Fruit fly (Drosophila melanogaster) whole organism, prepupa: Measurements from ENCODE around the gene CG17211.

ENCODE experiments used
- CG10669 ChIP-seq: fragments of 200-800 bp; sonication (Bioruptor generic); optimal IDR thresholded peaks from 3 replicates; lab custom pipeline; 2018; ENCODE audit warnings: missing biosample characterization, mild to moderate bottlenecking, missing genetic modification characterization, moderate library complexity
- CG11294 ChIP-seq: fragments of 200-800 bp; sonication (Bioruptor generic); IDR thresholded peaks from 2 replicates; pipeline ENCODE4 v1.3.6; 2022; ENCODE audit warnings: missing biosample characterization, missing genetic modification characterization
- CG11762 ChIP-seq: fragments of 200-800 bp; sonication (Bioruptor generic); optimal IDR thresholded peaks from 3 replicates; lab custom pipeline; 2016; ENCODE audit warnings: missing biosample characterization, missing genetic modification characterization; ENCODE audit not compliant: insufficient read depth
- CG1621 ChIP-seq: fragments of 200-800 bp; sonication (Bioruptor generic); optimal IDR thresholded peaks from 3 replicates; lab custom pipeline; 2018; ENCODE audit warnings: missing biosample characterization, mild to moderate bottlenecking, missing genetic modification characterization
- CG16779 ChIP-seq: fragments of 200-800 bp; sonication (Bioruptor generic); optimal IDR thresholded peaks from 3 replicates; lab custom pipeline; 2017; ENCODE audit warnings: missing biosample characterization, mild to moderate bottlenecking, missing genetic modification characterization
- CG3032 ChIP-seq: fragments of 200-800 bp; optimal IDR thresholded peaks from 2 replicates; lab custom pipeline; 2019; ENCODE audit warnings: missing biosample characterization, mild to moderate bottlenecking, missing genetic modification characterization, moderate library complexity
- CG31627 ChIP-seq: fragments of 200-800 bp; sonication (Bioruptor generic); optimal IDR thresholded peaks from 3 replicates; lab custom pipeline; 2016; ENCODE audit warnings: missing biosample characterization, missing genetic modification characterization
- CG32006 ChIP-seq: fragments of 200-800 bp; sonication (Bioruptor generic); optimal IDR thresholded peaks from 3 replicates; lab custom pipeline; 2017; ENCODE audit warnings: missing biosample characterization, mild to moderate bottlenecking, missing genetic modification characterization
- CG6163 ChIP-seq: fragments of 200-800 bp; sonication (Bioruptor generic); IDR thresholded peaks from 3 replicates; pipeline ENCODE4 v1.3.6; 2022; ENCODE audit warnings: missing biosample characterization, missing genetic modification characterization
- CG6276 ChIP-seq: fragments of 200-800 bp; sonication (Bioruptor generic); optimal IDR thresholded peaks from 2 replicates; lab custom pipeline; 2017; ENCODE audit warnings: missing biosample characterization, mild to moderate bottlenecking, missing genetic modification characterization
- CG6792 ChIP-seq: fragments of 200-800 bp; sonication (Bioruptor generic); optimal IDR thresholded peaks from 3 replicates; lab custom pipeline; 2016; ENCODE audit warnings: missing biosample characterization, missing genetic modification characterization
- CG6854 ChIP-seq: fragments of 200-800 bp; sonication (Bioruptor generic); optimal IDR thresholded peaks from 2 replicates; lab custom pipeline; 2017; ENCODE audit warnings: missing biosample characterization, mild to moderate bottlenecking, missing genetic modification characterization
- CG7368 ChIP-seq: fragments of 200-800 bp; sonication (Bioruptor generic); optimal IDR thresholded peaks from 3 replicates; lab custom pipeline; 2016; ENCODE audit warnings: missing biosample characterization, missing genetic modification characterization
- CG8119 ChIP-seq: fragments of 200-800 bp; sonication (Bioruptor generic); IDR thresholded peaks from 3 replicates; pipeline ENCODE4 v1.3.6; 2022; ENCODE audit warnings: missing biosample characterization, missing genetic modification characterization
- CG8632 ChIP-seq: fragments of 200-800 bp; sonication (Bioruptor generic); optimal IDR thresholded peaks from 3 replicates; lab custom pipeline; 2016; ENCODE audit warnings: missing biosample characterization, missing genetic modification characterization
- CG9139 ChIP-seq: fragments of 200-800 bp; sonication (Bioruptor generic); optimal IDR thresholded peaks from 3 replicates; lab custom pipeline; 2017; ENCODE audit warnings: missing biosample characterization, mild to moderate bottlenecking, missing genetic modification characterization
- Eip75B ChIP-seq: fragments of 200-800 bp; sonication (Bioruptor generic); optimal IDR thresholded peaks from 3 replicates; lab custom pipeline; 2016; ENCODE audit warnings: missing biosample characterization, missing genetic modification characterization
- Ets21C ChIP-seq: fragments of 200-800 bp; sonication (Bioruptor generic); optimal IDR thresholded peaks from 3 replicates; lab custom pipeline; 2016; ENCODE audit warnings: missing biosample characterization, missing genetic modification characterization
- Gug ChIP-seq: fragments of 200-800 bp; sonication (Bioruptor generic); IDR thresholded peaks from 2 replicates; pipeline ENCODE4 v1.3.6; 2022; ENCODE audit warnings: missing biosample characterization, missing genetic modification characterization
- Hr38 ChIP-seq: sonication (Bioruptor generic); optimal IDR thresholded peaks from 2 replicates; lab custom pipeline; 2016; ENCODE audit warnings: missing biosample characterization, missing genetic modification characterization
- Hr39 ChIP-seq: fragments of 200-800 bp; sonication (Bioruptor generic); optimal IDR thresholded peaks from 2 replicates; lab custom pipeline; 2016; ENCODE audit warnings: missing biosample characterization, missing genetic modification characterization
- Hr4 ChIP-seq: fragments of 200-800 bp; sonication (Bioruptor generic); optimal IDR thresholded peaks from 3 replicates; lab custom pipeline; 2016; ENCODE audit warnings: missing biosample characterization, missing genetic modification characterization
- Met ChIP-seq: fragments of 200-800 bp; sonication (Bioruptor generic); optimal IDR thresholded peaks from 3 replicates; lab custom pipeline; 2016; ENCODE audit warnings: missing biosample characterization, missing genetic modification characterization
- OdsH ChIP-seq: fragments of 200-800 bp; sonication (Bioruptor generic); optimal IDR thresholded peaks from 3 replicates; lab custom pipeline; 2016; ENCODE audit warnings: missing biosample characterization, missing genetic modification characterization
- Smox ChIP-seq: fragments of 200-800 bp; sonication (Bioruptor generic); optimal IDR thresholded peaks from 3 replicates; lab custom pipeline; 2016; ENCODE audit warnings: missing biosample characterization, missing genetic modification characterization
- Sox102F ChIP-seq: fragments of 200-800 bp; sonication (Bioruptor generic); optimal IDR thresholded peaks from 2 replicates; lab custom pipeline; 2016; ENCODE audit warnings: missing biosample characterization, mild to moderate bottlenecking, missing genetic modification characterization
- Sox14 ChIP-seq: fragments of 200-800 bp; sonication (Bioruptor generic); optimal IDR thresholded peaks from 3 replicates; lab custom pipeline; 2016; ENCODE audit warnings: missing biosample characterization, missing genetic modification characterization
- Sox15 ChIP-seq: fragments of 200-800 bp; sonication (Bioruptor generic); optimal IDR thresholded peaks from 3 replicates; lab custom pipeline; 2016; ENCODE audit warnings: missing biosample characterization, missing genetic modification characterization
- achi ChIP-seq: fragments of 200-800 bp; sonication (Bioruptor generic); optimal IDR thresholded peaks from 3 replicates; lab custom pipeline; 2016; ENCODE audit warnings: missing biosample characterization, missing genetic modification characterization
- acj6 ChIP-seq: fragments of 200-800 bp; sonication (Bioruptor generic); optimal IDR thresholded peaks from 3 replicates; lab custom pipeline; 2016; ENCODE audit warnings: missing biosample characterization, missing genetic modification characterization
- cyc ChIP-seq: fragments of 200-800 bp; sonication (Bioruptor generic); optimal IDR thresholded peaks from 3 replicates; lab custom pipeline; 2016; ENCODE audit warnings: missing biosample characterization, missing genetic modification characterization
- dac ChIP-seq: fragments of 200-800 bp; sonication (Bioruptor generic); optimal IDR thresholded peaks from 2 replicates; lab custom pipeline; 2017; ENCODE audit warnings: missing biosample characterization, mild to moderate bottlenecking, missing genetic modification characterization
- dsx ChIP-seq: fragments of 200-800 bp; optimal IDR thresholded peaks from 3 replicates; lab custom pipeline; 2019; ENCODE audit warnings: missing biosample characterization, mild to moderate bottlenecking, missing genetic modification characterization, moderate library complexity; ENCODE audit not compliant: poor library complexity, severe bottlenecking
- eg ChIP-seq: fragments of 200-800 bp; sonication (Bioruptor generic); IDR thresholded peaks from 3 replicates; pipeline ENCODE4 v1.3.6; 2022; ENCODE audit warnings: missing biosample characterization, missing genetic modification characterization
- esn ChIP-seq: fragments of 200-800 bp; sonication (Bioruptor generic); optimal IDR thresholded peaks from 2 replicates; lab custom pipeline; 2016; ENCODE audit warnings: missing biosample characterization, mild to moderate bottlenecking, missing genetic modification characterization, moderate library complexity
- fd59A ChIP-seq: fragments of 200-800 bp; sonication (Bioruptor generic); optimal IDR thresholded peaks from 2 replicates; lab custom pipeline; 2017; ENCODE audit warnings: missing biosample characterization, mild to moderate bottlenecking, missing genetic modification characterization, missing genetic modification reagents
- fd85E ChIP-seq: fragments of 200-800 bp; sonication (Bioruptor generic); optimal IDR thresholded peaks from 3 replicates; lab custom pipeline; 2016; ENCODE audit warnings: missing biosample characterization, missing genetic modification characterization
- lz ChIP-seq: fragments of 200-800 bp; sonication (Bioruptor generic); optimal IDR thresholded peaks from 3 replicates; lab custom pipeline; 2016; ENCODE audit warnings: missing biosample characterization, missing genetic modification characterization
- net ChIP-seq: fragments of 200-800 bp; sonication (Bioruptor generic); optimal IDR thresholded peaks from 3 replicates; lab custom pipeline; 2016; ENCODE audit warnings: missing biosample characterization, missing genetic modification characterization
- pdm3 ChIP-seq: fragments of 200-800 bp; sonication (Bioruptor generic); optimal IDR thresholded peaks from 3 replicates; lab custom pipeline; 2016; ENCODE audit warnings: missing biosample characterization, missing genetic modification characterization
- salr ChIP-seq, 2 experiments: fragments of 200-800 bp; sonication (Bioruptor generic); optimal IDR thresholded peaks; 3 replicates each; lab custom pipeline; 2016 to 2018; ENCODE audit warnings: missing biosample characterization in 2 of 2, missing genetic modification characterization in 2 of 2, mild to moderate bottlenecking in 1 of 2
- spab ChIP-seq: fragments of 200-800 bp; sonication (Bioruptor generic); optimal IDR thresholded peaks from 2 replicates; lab custom pipeline; 2017; ENCODE audit warnings: missing biosample characterization, mild to moderate bottlenecking, missing genetic modification characterization, missing genetic modification reagents
- ss ChIP-seq, 2 experiments: fragments of 200-800 bp; sonication (Bioruptor generic); optimal IDR thresholded peaks; 2 replicates in 1 of 2; 3 replicates in 1 of 2; lab custom pipeline; 2017 to 2018; ENCODE audit warnings: mild to moderate bottlenecking in 2 of 2, missing biosample characterization in 2 of 2, missing genetic modification characterization in 2 of 2, moderate library complexity in 1 of 2
- svp ChIP-seq: fragments of 200-800 bp; sonication (Bioruptor generic); peaks from one replicate; lab custom pipeline; 2016; ENCODE audit warnings: missing biosample characterization, missing genetic modification characterization
- topi ChIP-seq: fragments of 200-800 bp; sonication (Bioruptor generic); optimal IDR thresholded peaks from 3 replicates; lab custom pipeline; 2016; ENCODE audit warnings: missing biosample characterization, missing genetic modification characterization
- vri ChIP-seq: fragments of 200-800 bp; sonication (Bioruptor generic); optimal IDR thresholded peaks from 3 replicates; lab custom pipeline; 2016; ENCODE audit warnings: missing biosample characterization, mild to moderate bottlenecking, missing genetic modification characterization

Gene CG17211

DNA sequence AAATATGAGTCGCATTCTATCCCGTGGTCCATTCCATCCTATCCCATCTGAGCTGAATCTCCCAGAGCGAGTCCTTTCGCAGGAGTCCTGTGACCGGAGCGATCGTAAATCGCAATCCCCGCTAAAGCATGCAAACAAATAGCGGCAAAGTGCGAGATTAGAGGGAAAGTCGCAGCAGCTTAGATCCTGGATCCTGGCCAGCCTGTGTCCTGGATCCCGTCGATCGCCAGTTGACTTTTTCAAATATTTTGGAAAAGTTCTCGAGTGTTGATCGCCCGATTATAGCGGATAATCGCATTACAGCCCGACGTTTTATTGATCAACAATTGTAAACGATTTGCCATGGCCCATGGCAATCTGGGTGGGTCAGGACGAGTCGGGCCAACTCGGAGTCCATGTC, 25.0 kb upstream of the CG17211 start:
- TF ChIP-seq CG10669 (no peak), CG32006 (no peak), topi (GFP tag; lab: Kevin White, UChicago) (no peak), CG6163 (GFP tag; lab: Robert Waterston, UW) (no peak), ss (GFP tag; optimal IDR thresholded peaks at IDR 0.05; lab: Kevin White, UChicago) (no peak), eg (no peak), Sox102F (no peak), CG16779 (tag; lab: Kevin White, UChicago) (no peak), svp (GFP tag; lab: Kevin White, UChicago) (no peak), CG8119 (GFP tag; lab: Robert Waterston, UW) (no peak), Ets21C (GFP tag; lab: Kevin White, UChicago) (no peak), Hr39 (GFP tag; lab: Kevin White, UChicago) (no peak), CG6854 (GFP tag; lab: Kevin White, UChicago) (no peak), dsx (GFP tag; lab: Kevin White, UChicago) (no peak), achi (GFP tag; lab: Kevin White, UChicago) (no peak), Met (GFP tag; lab: Kevin White, UChicago) (no peak), dac (GFP tag; lab: Kevin White, UChicago) (no peak), CG31627 (no peak), CG6792 (GFP tag; lab: Kevin White, UChicago) (no peak), Gug (GFP tag; lab: Robert Waterston, UW) (no peak)
- TF ChIP-seq, all 60 proteins: peak for 0

DNA sequence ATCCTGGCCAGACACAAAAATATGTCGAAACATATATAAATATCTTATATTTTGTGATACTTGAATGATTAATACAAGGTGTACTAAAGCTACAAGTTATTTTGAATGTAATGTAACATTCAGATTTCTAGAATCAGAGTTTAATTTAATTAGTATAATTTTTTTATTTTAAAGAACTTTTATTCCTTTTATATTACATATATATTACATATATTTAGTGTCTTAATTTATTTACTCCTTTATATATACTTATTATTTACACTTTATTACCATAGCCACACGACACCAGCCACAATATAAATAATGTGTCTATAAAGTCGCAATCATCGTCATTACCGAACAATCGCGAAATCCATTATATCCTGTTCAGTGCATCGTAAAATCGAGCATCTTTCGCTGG, 22.6 kb upstream of the CG17211 start, which contains the start of gene Pex19:
Pex19 (plus strand) TSS at position 301 of the 400 bp plus-strand sequence.
- TF ChIP-seq CG6276 (GFP tag; lab: Kevin White, UChicago) (no peak), OdsH (GFP tag; lab: Kevin White, UChicago) (no peak), CG8632 (GFP tag; lab: Kevin White, UChicago) (no peak), dac (GFP tag; lab: Kevin White, UChicago) (no peak), vri (GFP tag; lab: Kevin White, UChicago) (no peak), acj6 (GFP tag; lab: Kevin White, UChicago) (no peak), fd59A (no peak), esn (GFP tag; lab: Kevin White, UChicago) (no peak), Hr38 (no peak), fd85E (no peak), cyc (GFP tag; lab: Kevin White, UChicago) (no peak), dsx (GFP tag; lab: Kevin White, UChicago) (no peak), Sox14 (GFP tag; lab: Kevin White, UChicago) (no peak), lz (GFP tag; lab: Kevin White, UChicago) (no peak), CG6792 (GFP tag; lab: Kevin White, UChicago) (no peak), pdm3 (GFP tag; lab: Kevin White, UChicago) (no peak), Met (GFP tag; lab: Kevin White, UChicago) (no peak)

DNA sequence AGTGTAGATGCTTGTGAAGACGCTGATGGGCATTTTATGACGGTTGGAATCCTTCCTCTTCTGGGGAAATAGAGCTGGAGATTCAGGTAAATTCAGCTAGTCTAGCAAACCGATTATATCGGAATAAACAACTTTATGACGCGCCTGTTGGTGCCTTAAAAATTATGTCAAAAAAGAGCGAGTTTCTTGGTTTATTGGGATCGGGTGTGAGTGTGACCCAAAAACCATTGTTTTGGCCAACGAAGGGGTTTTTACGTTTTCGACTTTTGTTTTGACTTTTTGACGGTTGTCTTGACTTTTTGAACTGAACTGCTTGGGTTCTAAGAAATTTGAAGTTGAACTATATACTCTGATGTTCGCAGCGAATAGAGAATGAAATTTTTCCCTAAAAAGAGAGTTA, 22.1 kb upstream of the CG17211 start:
- no peak for TF ChIP-seq CG6854 (GFP tag; lab: Kevin White, UChicago)
- no peak for TF ChIP-seq CG11762 (GFP tag; lab: Kevin White, UChicago)
- no peak for TF ChIP-seq salr (GFP tag; optimal IDR thresholded peaks at IDR 0.05; lab: Kevin White, UChicago)
- TF ChIP-seq acj6 (GFP tag; lab: Kevin White, UChicago): no peak
- no peak for TF ChIP-seq ss (GFP tag; optimal IDR thresholded peaks at IDR 0.05; lab: Kevin White, UChicago)
- no peak for TF ChIP-seq Hr4 (GFP tag; lab: Kevin White, UChicago)
- TF ChIP-seq Hr38: no peak

DNA sequence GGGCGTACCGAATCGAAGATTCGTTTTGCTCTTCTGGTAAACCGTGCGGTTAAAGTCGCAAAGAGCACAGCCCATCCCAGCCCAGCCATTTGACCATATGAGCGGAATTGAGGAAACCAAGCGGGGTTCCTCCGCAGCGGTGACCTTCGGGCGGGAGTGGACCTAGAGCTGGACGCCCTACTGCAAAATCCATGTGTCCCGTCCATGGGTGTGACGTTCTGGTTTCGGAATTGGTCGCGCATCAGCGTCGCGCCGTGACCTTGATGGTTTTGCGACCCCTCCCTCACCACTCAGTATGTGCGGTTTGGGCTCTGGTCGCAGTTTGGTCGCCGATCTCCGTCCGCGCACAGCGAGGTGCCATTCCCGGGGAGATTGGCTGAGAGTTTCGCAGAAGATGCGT, 21.4 kb upstream of the CG17211 start:
- TF ChIP-seq CG7368 (GFP tag; lab: Kevin White, UChicago): no peak
- no peak for TF ChIP-seq Sox15
- no peak for TF ChIP-seq net
- no peak for TF ChIP-seq Smox
- TF ChIP-seq svp (GFP tag; lab: Kevin White, UChicago): no peak
- TF ChIP-seq eg: no peak
- no peak for TF ChIP-seq CG1621
- TF ChIP-seq CG3032: no peak
- TF ChIP-seq OdsH (GFP tag; lab: Kevin White, UChicago): no peak
- TF ChIP-seq CG11294 (GFP tag; lab: Robert Waterston, UW): no peak
- TF ChIP-seq CG32006: no peak
- no peak for TF ChIP-seq dsx (GFP tag; lab: Kevin White, UChicago)
- TF ChIP-seq CG9139 (GFP tag; lab: Kevin White, UChicago): no peak
- no peak for TF ChIP-seq spab (GFP tag; lab: Kevin White, UChicago)
- TF ChIP-seq Hr39 (GFP tag; lab: Kevin White, UChicago): no peak
- no peak for TF ChIP-seq CG16779 (tag; lab: Kevin White, UChicago)
- TF ChIP-seq CG6792 (GFP tag; lab: Kevin White, UChicago): no peak
- no peak for TF ChIP-seq CG11762 (GFP tag; lab: Kevin White, UChicago)
- no peak for TF ChIP-seq Eip75B (GFP tag; lab: Kevin White, UChicago)
